Fruit fly (Drosophila melanogaster) whole organism, pupa: Measurements from ENCODE around the gene CG3117.

Experiments used
- CG10348 ChIP-seq: fragments of 200-800 bp; sonication (Bioruptor generic); IDR thresholded peaks from 2 replicates; pipeline ENCODE4 v1.3.6; 2022; ENCODE audit warnings: missing biosample characterization, missing genetic modification characterization
- CG14655 ChIP-seq: fragments of 200-800 bp; sonication (Bioruptor generic); optimal IDR thresholded peaks from 3 replicates; lab custom pipeline; 2017; ENCODE audit warnings: mild to moderate bottlenecking, missing biosample characterization, missing genetic modification reagents, missing genetic modification characterization
- CG32121 ChIP-seq: fragments of 200-800 bp; sonication (Bioruptor generic); IDR thresholded peaks from 2 replicates; pipeline ENCODE4 v1.3.6; 2022; ENCODE audit warnings: missing biosample characterization, missing genetic modification characterization
- Ets98B ChIP-seq: fragments of 200-800 bp; sonication (Bioruptor generic); IDR thresholded peaks from 2 replicates; pipeline ENCODE4 v1.3.6; 2022; ENCODE audit warnings: missing biosample characterization, missing genetic modification characterization

DNA sequence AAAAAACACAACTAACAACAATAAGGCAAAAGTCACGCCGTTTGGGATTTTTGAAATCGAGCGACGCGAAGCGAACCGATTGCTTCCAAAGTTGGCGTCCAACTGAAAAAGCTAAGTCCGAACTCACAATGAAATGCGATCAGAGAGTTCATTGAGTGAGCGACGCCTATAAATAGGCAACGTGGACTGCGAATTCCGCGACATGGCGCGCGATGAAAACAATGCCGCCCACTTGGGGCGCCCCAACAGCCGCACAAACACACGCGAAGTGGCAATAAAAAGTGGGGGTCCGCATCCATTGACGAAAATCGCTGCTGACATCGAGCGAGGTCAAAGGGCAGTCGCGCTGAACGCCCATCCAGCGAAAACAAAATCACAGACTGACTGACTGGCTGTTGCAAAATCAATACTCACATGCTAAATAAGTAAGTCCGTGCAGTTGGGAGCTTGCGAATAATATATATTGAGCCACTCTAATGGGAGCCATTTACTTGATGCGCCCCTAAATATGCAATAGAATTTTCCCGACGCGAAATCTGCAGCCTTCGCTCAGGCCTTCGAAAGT, 8.3 kb upstream of the CG3117 start:
- TF ChIP-seq CG14655 (GFP tag; lab: Kevin White, UChicago) (no peak), CG32121 (GFP tag; lab: Robert Waterston, UW) (no peak), Ets98B (GFP tag; lab: Robert Waterston, UW) (0 out of 2 replicates have a peak, but pooled peaks have one; percentile 0), CG10348 (GFP tag; lab: Robert Waterston, UW) (no peak)
